Worm (Caenorhabditis elegans) whole organism, L1 larva: Measurements from ENCODE around the gene Y48A6C.4.

ENCODE experiments used
- C04F5.9 ChIP-seq: sonication (generic microtip); optimal IDR thresholded peaks from 2 replicates; lab custom pipeline; 2016; ENCODE audit warnings: missing genetic modification characterization, missing compliant biosample characterization
- C16A3.4 ChIP-seq: fragments of 150-350 bp; optimal IDR thresholded peaks from 2 replicates; lab custom pipeline; 2014; ENCODE audit warnings: missing biosample characterization, missing genetic modification characterization
- C34B4.2 ChIP-seq: sonication (generic microtip); optimal IDR thresholded peaks from 2 replicates; lab custom pipeline; 2017; ENCODE audit warnings: mild to moderate bottlenecking, missing genetic modification characterization, missing compliant biosample characterization
- F16B12.6 ChIP-seq: fragments of 150-350 bp; optimal IDR thresholded peaks from 2 replicates; lab custom pipeline; 2014; ENCODE audit warnings: missing biosample characterization, missing genetic modification characterization
- aha-1 ChIP-seq: fragments of 150-350 bp; optimal IDR thresholded peaks from 2 replicates; lab custom pipeline; 2014; ENCODE audit warnings: missing biosample characterization, missing genetic modification characterization
- ama-1 ChIP-seq: fragments of 150-350 bp; optimal IDR thresholded peaks from 2 replicates; lab custom pipeline; 2014
- ceh-63 ChIP-seq: fragments of 200-800 bp; sonication (Bioruptor generic); optimal IDR thresholded peaks from 2 replicates; lab custom pipeline; 2018; ENCODE audit warnings: mild to moderate bottlenecking, missing genetic modification characterization, missing compliant biosample characterization
- ceh-8 ChIP-seq: fragments of 200-800 bp; sonication (Bioruptor generic); optimal IDR thresholded peaks from 2 replicates; lab custom pipeline; 2018; ENCODE audit warnings: mild to moderate bottlenecking, missing genetic modification characterization, moderate library complexity, missing compliant biosample characterization
- ceh-82 ChIP-seq, 3 experiments: fragments of 150-350 bp in 1 of 3; sonication (generic microtip) in 2 of 3; optimal IDR thresholded peaks; 2 replicates each; lab custom pipeline; 2014 to 2017; ENCODE audit warnings: missing biosample characterization in 3 of 3, missing genetic modification characterization in 3 of 3
- ceh-88 ChIP-seq: fragments of 200-800 bp; sonication (Bioruptor generic); IDR thresholded peaks from 2 replicates; pipeline ENCODE4 v1.3.6; 2022; ENCODE audit warnings: missing genetic modification characterization, missing compliant biosample characterization
- ces-1 ChIP-seq: fragments of 150-350 bp; optimal IDR thresholded peaks from 2 replicates; lab custom pipeline; 2014; ENCODE audit warnings: missing biosample characterization, missing genetic modification reagents, missing genetic modification characterization
- dpl-1 ChIP-seq, 3 experiments: fragments of 150-350 bp in 2 of 3; sonication (generic microtip) in 1 of 3; optimal IDR thresholded peaks; 2 replicates each; lab custom pipeline; 2014 to 2017; ENCODE audit warnings: missing biosample characterization in 3 of 3, missing genetic modification characterization in 3 of 3, missing genetic modification reagents in 3 of 3
- efl-1 ChIP-seq, 4 experiments: fragments of 150-350 bp; optimal IDR thresholded peaks in 3 of 4; peaks in 1 of 4; 1 replicate in 1 of 4; 2 replicates in 3 of 4; lab custom pipeline; 2014; ENCODE audit warnings: missing biosample characterization in 2 of 4, missing genetic modification characterization in 2 of 4, missing genetic modification reagents in 2 of 4
- efl-3 ChIP-seq: fragments of 200-800 bp; sonication (Bioruptor generic); optimal IDR thresholded peaks from 2 replicates; lab custom pipeline; 2018; ENCODE audit warnings: mild to moderate bottlenecking, missing genetic modification characterization, missing compliant biosample characterization
- elt-3 ChIP-seq, 6 experiments: fragments of 150-350 bp in 1 of 6; sonication (generic microtip); optimal IDR thresholded peaks; 2 replicates each; lab custom pipeline; 2017 to 2018; ENCODE audit warnings: missing biosample characterization in 6 of 6, missing genetic modification characterization in 6 of 6, inconsistent platforms in 1 of 6
- ets-5 ChIP-seq: fragments of 200-800 bp; sonication (Bioruptor generic); IDR thresholded peaks from 2 replicates; pipeline ENCODE4 v1.3.6; 2022; ENCODE audit warnings: missing genetic modification characterization, missing compliant biosample characterization
- fkh-10 ChIP-seq: sonication (generic microtip); optimal IDR thresholded peaks from 2 replicates; lab custom pipeline; 2017; ENCODE audit warnings: missing biosample characterization, missing genetic modification reagents, missing genetic modification characterization
- fkh-4 ChIP-seq: sonication (generic microtip); optimal IDR thresholded peaks from 2 replicates; lab custom pipeline; 2016; ENCODE audit warnings: missing compliant biosample characterization, missing genetic modification characterization, borderline replicate concordance
- fos-1 ChIP-seq: fragments of 150-350 bp; optimal IDR thresholded peaks from 2 replicates; lab custom pipeline; 2014; ENCODE audit warnings: missing biosample characterization, missing genetic modification characterization
- hlh-17 ChIP-seq: fragments of 200-800 bp; sonication (Bioruptor generic); optimal IDR thresholded peaks from 2 replicates; lab custom pipeline; 2018; ENCODE audit warnings: missing genetic modification characterization, mild to moderate bottlenecking, missing compliant biosample characterization, moderate library complexity, borderline replicate concordance
- hpl-2 ChIP-seq: fragments of 150-350 bp; optimal IDR thresholded peaks from 2 replicates; lab custom pipeline; 2014; ENCODE audit warnings: missing biosample characterization, missing genetic modification reagents, missing genetic modification characterization
- irx-1 ChIP-seq: sonication (generic microtip); optimal IDR thresholded peaks from 2 replicates; lab custom pipeline; 2016; ENCODE audit warnings: missing genetic modification characterization, missing compliant biosample characterization
- isw-1 ChIP-seq: fragments of 200-800 bp; sonication (Bioruptor generic); IDR thresholded peaks from 2 replicates; pipeline ENCODE4 v1.3.6; 2022; ENCODE audit warnings: missing genetic modification characterization, missing compliant biosample characterization
- jun-1 ChIP-seq: fragments of 150-350 bp; optimal IDR thresholded peaks from 2 replicates; lab custom pipeline; 2014; ENCODE audit warnings: missing biosample characterization, missing genetic modification reagents, missing genetic modification characterization
- lin-13 ChIP-seq: fragments of 150-350 bp; optimal IDR thresholded peaks from 2 replicates; lab custom pipeline; 2014; ENCODE audit warnings: missing biosample characterization, missing genetic modification reagents, missing genetic modification characterization
- lin-14 ChIP-seq: fragments of 200-800 bp; sonication (Bioruptor generic); optimal IDR thresholded peaks from 2 replicates; lab custom pipeline; 2018; ENCODE audit warnings: mild to moderate bottlenecking, missing genetic modification characterization, moderate library complexity, missing compliant biosample characterization
- lin-39 ChIP-seq: fragments of 150-350 bp; optimal IDR thresholded peaks from 2 replicates; lab custom pipeline; 2014; ENCODE audit warnings: missing biosample characterization, missing genetic modification reagents, missing genetic modification characterization
- mdl-1 ChIP-seq, 2 experiments: fragments of 150-350 bp; optimal IDR thresholded peaks; 2 replicates each; lab custom pipeline; 2014 to 2017; ENCODE audit warnings: missing biosample characterization in 2 of 2, missing genetic modification characterization in 2 of 2, inconsistent platforms in 1 of 2
- nhr-12 ChIP-seq: sonication (generic microtip); optimal IDR thresholded peaks from 2 replicates; lab custom pipeline; 2017; ENCODE audit warnings: missing biosample characterization, missing genetic modification characterization
- nhr-19 ChIP-seq: fragments of 200-800 bp; sonication (Bioruptor generic); conservative IDR thresholded peaks from 2 replicates; pipeline ENCODE4 v1.3.6; 2022; ENCODE audit warnings: missing genetic modification characterization, missing compliant biosample characterization
- nhr-20 ChIP-seq: sonication (generic microtip); optimal IDR thresholded peaks from 2 replicates; lab custom pipeline; 2016; ENCODE audit warnings: mild to moderate bottlenecking, missing genetic modification characterization, missing compliant biosample characterization
- nhr-237 ChIP-seq: fragments of 150-350 bp; optimal IDR thresholded peaks from 2 replicates; lab custom pipeline; 2014; ENCODE audit warnings: missing biosample characterization, missing genetic modification characterization
- nhr-28 ChIP-seq: fragments of 150-350 bp; optimal IDR thresholded peaks from 2 replicates; lab custom pipeline; 2014; ENCODE audit warnings: missing biosample characterization, missing genetic modification characterization
- nhr-47 ChIP-seq: sonication (generic microtip); optimal IDR thresholded peaks from 2 replicates; lab custom pipeline; 2016; ENCODE audit warnings: mild to moderate bottlenecking, missing genetic modification characterization, moderate library complexity, missing compliant biosample characterization
- nhr-76 ChIP-seq: sonication (generic microtip); optimal IDR thresholded peaks from 2 replicates; lab custom pipeline; 2017; ENCODE audit warnings: missing biosample characterization, missing genetic modification characterization
- nhr-77 ChIP-seq: fragments of 150-350 bp; optimal IDR thresholded peaks from 2 replicates; lab custom pipeline; 2014; ENCODE audit warnings: missing biosample characterization, missing genetic modification characterization
- nhr-85 ChIP-seq: sonication (generic microtip); peaks from one replicate; lab custom pipeline; 2016; ENCODE audit warnings: missing genetic modification characterization, inconsistent platforms, missing compliant biosample characterization
- nhr-90 ChIP-seq: sonication (generic microtip); optimal IDR thresholded peaks from 2 replicates; lab custom pipeline; 2016; ENCODE audit warnings: mild to moderate bottlenecking, missing genetic modification characterization, missing compliant biosample characterization; ENCODE audit not compliant: poor library complexity
- pag-3 ChIP-seq: sonication (generic microtip); optimal IDR thresholded peaks from 2 replicates; lab custom pipeline; 2017; ENCODE audit warnings: missing genetic modification characterization, mild to moderate bottlenecking, missing compliant biosample characterization, antibody characterized with exemption, borderline replicate concordance; ENCODE audit not compliant: insufficient read depth
- pqm-1 ChIP-seq: sonication (generic microtip); optimal IDR thresholded peaks from 3 replicates; lab custom pipeline; 2017; ENCODE audit warnings: missing biosample characterization, missing genetic modification characterization
- rnt-1 ChIP-seq: sonication (generic microtip); optimal IDR thresholded peaks from 2 replicates; lab custom pipeline; 2016; ENCODE audit warnings: mild to moderate bottlenecking, missing genetic modification characterization, moderate library complexity, missing compliant biosample characterization
- skn-1 ChIP-seq: fragments of 150-350 bp; optimal IDR thresholded peaks from 2 replicates; lab custom pipeline; 2014; ENCODE audit warnings: missing biosample characterization, missing genetic modification characterization
- snpc-4 ChIP-seq: fragments of 150-350 bp; optimal IDR thresholded peaks from 2 replicates; lab custom pipeline; 2014; ENCODE audit warnings: missing biosample characterization, missing genetic modification characterization
- snu-23 ChIP-seq: sonication (generic microtip); optimal IDR thresholded peaks from 2 replicates; lab custom pipeline; 2016; ENCODE audit warnings: missing genetic modification characterization, missing compliant biosample characterization
- sptf-1 ChIP-seq: fragments of 150-350 bp; optimal IDR thresholded peaks from 2 replicates; lab custom pipeline; 2014; ENCODE audit warnings: missing biosample characterization, missing genetic modification characterization
- sup-37 ChIP-seq: fragments of 200-800 bp; sonication (Bioruptor generic); optimal IDR thresholded peaks from 2 replicates; lab custom pipeline; 2018; ENCODE audit warnings: mild to moderate bottlenecking, missing genetic modification characterization, missing compliant biosample characterization
- tlp-1 ChIP-seq: fragments of 150-350 bp; optimal IDR thresholded peaks from 2 replicates; lab custom pipeline; 2014; ENCODE audit warnings: missing biosample characterization, missing genetic modification characterization
- unc-130 ChIP-seq: fragments of 150-350 bp; optimal IDR thresholded peaks from 2 replicates; lab custom pipeline; 2017; ENCODE audit warnings: missing biosample characterization, missing genetic modification characterization, inconsistent platforms
- unc-30 ChIP-seq: sonication (generic microtip); optimal IDR thresholded peaks from 2 replicates; lab custom pipeline; 2017; ENCODE audit warnings: missing biosample characterization, missing genetic modification characterization
- unc-86 ChIP-seq: sonication (generic microtip); optimal IDR thresholded peaks from 2 replicates; lab custom pipeline; 2016; ENCODE audit warnings: missing genetic modification characterization, missing compliant biosample characterization
- vab-15 ChIP-seq: sonication (generic microtip); optimal IDR thresholded peaks from 2 replicates; lab custom pipeline; 2017; ENCODE audit warnings: missing genotype, mild to moderate bottlenecking, missing genetic modification characterization, missing compliant biosample characterization
- xbp-1 ChIP-seq: sonication (generic microtip); optimal IDR thresholded peaks from 2 replicates; lab custom pipeline; 2016; ENCODE audit warnings: missing genetic modification characterization, missing compliant biosample characterization
- zag-1 ChIP-seq: fragments of 150-350 bp; optimal IDR thresholded peaks from 2 replicates; lab custom pipeline; 2014; ENCODE audit warnings: missing biosample characterization, missing genetic modification characterization

Gene Y48A6C.4

ce11 chrIII:11090112-11090648, 29.4 kb upstream of the Y48A6C.4 start:
- TF ChIP-seq ceh-82 (tag; optimal IDR thresholded peaks at IDR 0.05; lab: Kevin White, UChicago) (peak in 1 of 3 experiments; percentile 2), lin-39 (tag; lab: Kevin White, UChicago) (peak; percentile 50), snpc-4 (tag; lab: Kevin White, UChicago) (peak; percentile 98), fkh-10 (no peak), nhr-28 (tag; lab: Kevin White, UChicago) (no peak), C34B4.2 (tag; lab: Kevin White, UChicago) (no peak), nhr-85 (tag; lab: Kevin White, UChicago) (peak; percentile 86), dpl-1 (GFP tag; optimal IDR thresholded peaks at IDR 0.05; lab: Kevin White, UChicago) (peak in 2 of 3 experiments; percentile 3 to 23), snu-23 (GFP tag; lab: Kevin White, UChicago) (peak; percentile 54), ceh-88 (GFP tag; lab: Robert Waterston, UW) (no peak; the same call in 1 of the 2 replicates), rnt-1 (tag; lab: Kevin White, UChicago) (peak; percentile 64), unc-30 (no peak), fkh-4 (tag; lab: Kevin White, UChicago) (no peak), efl-3 (GFP tag; lab: Kevin White, UChicago) (peak; percentile 43), irx-1 (peak; percentile 60), isw-1 (GFP tag; lab: Robert Waterston, UW) (no peak), nhr-90 (tag; lab: Kevin White, UChicago) (peak; percentile 86), hpl-2 (GFP tag; lab: Kevin White, UChicago) (no peak), zag-1 (tag; lab: Kevin White, UChicago) (no peak), tlp-1 (tag; lab: Kevin White, UChicago) (no peak), jun-1 (tag; lab: Kevin White, UChicago) (no peak), xbp-1 (tag; lab: Kevin White, UChicago) (peak; percentile 12), skn-1 (tag; lab: Kevin White, UChicago) (no peak), nhr-20 (peak; percentile 43), pqm-1 (no peak), nhr-237 (tag; lab: Kevin White, UChicago) (no peak), ceh-8 (GFP tag; lab: Kevin White, UChicago) (no peak), elt-3 (tag; optimal IDR thresholded peaks at IDR 0.05; lab: Kevin White, UChicago) (peak in 2 of 6 experiments; percentile 9 to 38), ceh-63 (GFP tag; lab: Kevin White, UChicago) (no peak), C04F5.9 (tag; lab: Kevin White, UChicago) (no peak), ets-5 (GFP tag; lab: Robert Waterston, UW) (no peak), ama-1 (lab: Kevin White, UChicago) (peak; percentile 96), vab-15 (tag; lab: Kevin White, UChicago) (no peak), nhr-47 (tag; lab: Kevin White, UChicago) (peak; percentile 75), hlh-17 (GFP tag; lab: Kevin White, UChicago) (no peak), fos-1 (tag; lab: Kevin White, UChicago) (peak; percentile 5), sptf-1 (no peak), nhr-77 (peak; percentile 51), lin-14 (GFP tag; lab: Kevin White, UChicago) (peak; percentile 30), lin-13 (GFP tag; lab: Kevin White, UChicago) (peak; percentile 51), unc-130 (tag; lab: Kevin White, UChicago) (no peak), ces-1 (GFP tag; lab: Kevin White, UChicago) (no peak), nhr-76 (no peak), pag-3 (tag; lab: Kevin White, UChicago) (no peak), C16A3.4 (tag; lab: Kevin White, UChicago) (no peak), nhr-19 (GFP tag; lab: Robert Waterston, UW) (peak; percentile 59), F16B12.6 (peak; percentile 1), unc-86 (tag; lab: Kevin White, UChicago) (no peak), aha-1 (no peak), mdl-1 (tag; optimal IDR thresholded peaks at IDR 0.05; lab: Kevin White, UChicago) (no peak), efl-1 (optimal IDR thresholded peaks at IDR 0.05; lab: Kevin White, UChicago) (peak; percentile 28 to 58), efl-1 (GFP tag; optimal IDR thresholded peaks at IDR 0.05 in 1 of 2; lab: Kevin White, UChicago) (peak in 1 of 2 experiments; percentile 93), sup-37 (GFP tag; lab: Kevin White, UChicago) (peak; percentile 35), nhr-12 (no peak)
